Worm (Caenorhabditis elegans): ENCODE results near the gene C03A7.13.

ce11 chrV:5132441-5132840 is 59.9 kb downstream of the C03A7.13 start, which contains the start of gene F14F9.4:
- no peak for TF ChIP-seq let-526 (GFP tag; IDR thresholded peaks at IDR 0.05)
- no peak for TF ChIP-seq him-1 (tag; optimal IDR thresholded peaks at IDR 0.05)
- no peak for TF ChIP-seq F57A8.1 (GFP tag; optimal IDR thresholded peaks at IDR 0.05)
- no peak for TF ChIP-seq egl-44 (GFP tag; IDR thresholded peaks at IDR 0.05)
- TF ChIP-seq C06A6.2 (GFP tag; conservative IDR thresholded peaks at IDR 0.05), result no peak

Data from whole organism, young adult.